Fruit fly (Drosophila melanogaster): ENCODE results near the gene primo-1.

primo-1 gene

dm6 chr3R:13684569-13685402 is 26.8 kb downstream of the primo-1 start (continued):
- TF ChIP-seq CG2678 (tag; optimal IDR thresholded peaks at IDR 0.05): no peak
- no peak for TF ChIP-seq kni (GFP tag; optimal IDR thresholded peaks at IDR 0.05)
- TF ChIP-seq tap (tag; optimal IDR thresholded peaks at IDR 0.05): no peak
- no peak for TF ChIP-seq nau (GFP tag; optimal IDR thresholded peaks at IDR 0.05)
- TF ChIP-seq CG17328 (GFP tag; IDR thresholded peaks at IDR 0.05): no peak
- no peak for TF ChIP-seq slou (GFP tag; optimal IDR thresholded peaks at IDR 0.05)
- no peak for TF ChIP-seq CG3163 (GFP tag; optimal IDR thresholded peaks at IDR 0.05)
- TF ChIP-seq CG6175 (GFP tag; IDR thresholded peaks at IDR 0.05): no peak
- TF ChIP-seq CG32767 (GFP tag; IDR thresholded peaks at IDR 0.05): no peak
- TF ChIP-seq CG1792 (GFP tag; optimal IDR thresholded peaks at IDR 0.05): no peak
- no peak for TF ChIP-seq dpn (GFP tag; optimal IDR thresholded peaks at IDR 0.05)
- no peak for TF ChIP-seq twi (tag; optimal IDR thresholded peaks at IDR 0.05)
- TF ChIP-seq Sry-β (GFP tag; optimal IDR thresholded peaks at IDR 0.05): no peak
- TF ChIP-seq CG2199 (GFP tag; IDR thresholded peaks at IDR 0.05): no peak
- TF ChIP-seq br (optimal IDR thresholded peaks at IDR 0.05): no peak
- TF ChIP-seq Jarid2 (GFP tag; optimal IDR thresholded peaks at IDR 0.05): no peak
- TF ChIP-seq CG12236 (GFP tag; optimal IDR thresholded peaks at IDR 0.05): no peak
- no peak for TF ChIP-seq Aef1 (GFP tag; IDR thresholded peaks at IDR 0.05)
- peak; percentile 87 for TF ChIP-seq psq (GFP tag; optimal IDR thresholded peaks at IDR 0.05)
- no peak for TF ChIP-seq HmgZ (tag; optimal IDR thresholded peaks at IDR 0.05)
- TF ChIP-seq CG4617 (GFP tag; optimal IDR thresholded peaks at IDR 0.05; ENCODE audit: borderline replicate concordance): no peak
- no peak for TF ChIP-seq CG10321 (GFP tag; IDR thresholded peaks at IDR 0.05)
- peak; percentile 89 for TF ChIP-seq CG17385 (GFP tag; optimal IDR thresholded peaks at IDR 0.05)
- TF ChIP-seq CG7963 (GFP tag; IDR thresholded peaks at IDR 0.05; ENCODE audit: partially characterized antibody): no peak
- no peak for TF ChIP-seq Lim3 (GFP tag; IDR thresholded peaks at IDR 0.05)
- no peak for TF ChIP-seq CG14441 (GFP tag; IDR thresholded peaks at IDR 0.05)
- TF ChIP-seq pfk (GFP tag; optimal IDR thresholded peaks at IDR 0.05): no peak
- no peak for TF ChIP-seq Xrp1 (GFP tag; IDR thresholded peaks at IDR 0.05)
- no peak for TF ChIP-seq Sin3A (optimal IDR thresholded peaks at IDR 0.05)
- TF ChIP-seq BtbVII (GFP tag; optimal IDR thresholded peaks at IDR 0.05): no peak

- TF ChIP-seq eve (GFP tag; optimal IDR thresholded peaks at IDR 0.05): no peak
- peak; percentile 5 for TF ChIP-seq Tbp (GFP tag; optimal IDR thresholded peaks at IDR 0.05)
- TF ChIP-seq HmgZ (tag; optimal IDR thresholded peaks at IDR 0.05): peak; percentile 70
- peak; percentile 15 for TF ChIP-seq gcm (GFP tag; optimal IDR thresholded peaks at IDR 0.05)
- peak; percentile 31 for TF ChIP-seq Atf3 (GFP tag; optimal IDR thresholded peaks at IDR 0.05)
- TF ChIP-seq Doc2 (GFP tag; IDR thresholded peaks at IDR 0.05): no peak
- TF ChIP-seq Gsc (GFP tag; IDR thresholded peaks at IDR 0.05): no peak
- no peak for TF ChIP-seq pnt (GFP tag; optimal IDR thresholded peaks at IDR 0.05)
- no peak for TF ChIP-seq mld (GFP tag; IDR thresholded peaks at IDR 0.05; ENCODE audit: partially characterized antibody)
- no peak for TF ChIP-seq Scr (GFP tag; IDR thresholded peaks at IDR 0.05; ENCODE audit: partially characterized antibody)
- no peak for TF ChIP-seq Poxn (GFP tag; IDR thresholded peaks at IDR 0.05)
- no peak for TF ChIP-seq Adf1 (GFP tag; IDR thresholded peaks at IDR 0.05)
- TF ChIP-seq Dbx (GFP tag; IDR thresholded peaks at IDR 0.05): no peak
- TF ChIP-seq CkIIα-i1 (GFP tag; IDR thresholded peaks at IDR 0.05): no peak
- no peak for TF ChIP-seq org-1 (GFP tag; optimal IDR thresholded peaks at IDR 0.05)
- no peak for TF ChIP-seq Lim3 (GFP tag; IDR thresholded peaks at IDR 0.05)
- TF ChIP-seq sens-2 (GFP tag; IDR thresholded peaks at IDR 0.05): no peak
- TF ChIP-seq Ets65A (GFP tag): no peak
- no peak for TF ChIP-seq CG8765 (GFP tag; IDR thresholded peaks at IDR 0.05)
- TF ChIP-seq CG17361 (GFP tag; IDR thresholded peaks at IDR 0.05): no peak
- TF ChIP-seq stc (GFP tag; IDR thresholded peaks at IDR 0.05): no peak
- TF ChIP-seq lab (GFP tag; optimal IDR thresholded peaks at IDR 0.05): peak; percentile 35
Observed at dm6 chr3R:13683624-13684568, 27.7 kb downstream of the primo-1 start, which contains the start of gene flfl. Gene flfl, plus strand, starts transcription at chr3R:13683921.
